Worm (Caenorhabditis elegans): Measurements from ENCODE around the gene vps-52.

Gene vps-52

ce11 chrX:7568684-7569289 lies 3.7 kb downstream of the vps-52 start:
- TF ChIP-seq nhr-19 (GFP tag; conservative IDR thresholded peaks at IDR 0.05) (peak; percentile 49), unc-30 (tag; optimal IDR thresholded peaks at IDR 0.05) (no peak), C04F5.9 (tag; optimal IDR thresholded peaks at IDR 0.05) (no peak), lin-14 (GFP tag; optimal IDR thresholded peaks at IDR 0.05) (peak; percentile 61), nhr-20 (tag; optimal IDR thresholded peaks at IDR 0.05) (peak; percentile 64), isw-1 (GFP tag; IDR thresholded peaks at IDR 0.05) (no peak), aly-2 (tag; optimal IDR thresholded peaks at IDR 0.05) (no peak), hpl-2 (GFP tag; optimal IDR thresholded peaks at IDR 0.05) (no peak), alr-1 (tag; optimal IDR thresholded peaks at IDR 0.05; ENCODE audit: borderline replicate concordance) (no peak), nhr-237 (tag; optimal IDR thresholded peaks at IDR 0.05) (no peak), egl-13 (tag; optimal IDR thresholded peaks at IDR 0.05) (no peak), zip-4 (GFP tag; optimal IDR thresholded peaks at IDR 0.05) (no peak), lsy-2 (tag; optimal IDR thresholded peaks at IDR 0.05) (no peak), tbx-2 (tag; optimal IDR thresholded peaks at IDR 0.05) (peak; percentile 5), ceh-90 (tag; optimal IDR thresholded peaks at IDR 0.05) (no peak), elt-3 (tag; optimal IDR thresholded peaks at IDR 0.05) (peak in 3 of 6 experiments; percentile 46 to 57 (median 55)), mep-1 (tag; optimal IDR thresholded peaks at IDR 0.05) (no peak), pag-3 (tag; optimal IDR thresholded peaks at IDR 0.05; ENCODE audit: borderline replicate concordance, insufficient read depth) (no peak), sptf-1 (tag; optimal IDR thresholded peaks at IDR 0.05) (no peak), blmp-1 (tag; optimal IDR thresholded peaks at IDR 0.05) (peak; percentile 24), irx-1 (tag; optimal IDR thresholded peaks at IDR 0.05) (no peak), C16A3.4 (tag; optimal IDR thresholded peaks at IDR 0.05) (no peak), nhr-90 (tag; optimal IDR thresholded peaks at IDR 0.05; ENCODE audit: poor library complexity) (peak; percentile 44), ztf-4 (tag; optimal IDR thresholded peaks at IDR 0.05) (no peak), snu-23 (GFP tag; optimal IDR thresholded peaks at IDR 0.05) (peak; percentile 36), ceh-8 (GFP tag; optimal IDR thresholded peaks at IDR 0.05) (no peak), hlh-4 (tag; optimal IDR thresholded peaks at IDR 0.05) (no peak), vab-15 (tag; optimal IDR thresholded peaks at IDR 0.05) (no peak), efl-1 (optimal IDR thresholded peaks at IDR 0.05) (no peak), efl-1 (GFP tag; optimal IDR thresholded peaks at IDR 0.05 in 1 of 2) (peak in 1 of 2 experiments; percentile 50), nhr-11 (tag; optimal IDR thresholded peaks at IDR 0.05) (no peak), lin-39 (tag; optimal IDR thresholded peaks at IDR 0.05) (no peak), mdl-1 (tag; optimal IDR thresholded peaks at IDR 0.05) (no peak), unc-86 (tag; optimal IDR thresholded peaks at IDR 0.05) (no peak), unc-98 (GFP tag; IDR thresholded peaks at IDR 0.05) (no peak), snpc-4 (tag; optimal IDR thresholded peaks at IDR 0.05) (no peak), nhr-77 (tag; optimal IDR thresholded peaks at IDR 0.05) (no peak), zag-1 (tag; optimal IDR thresholded peaks at IDR 0.05) (no peak), skn-1 (tag; optimal IDR thresholded peaks at IDR 0.05) (no peak), ztf-11 (tag; optimal IDR thresholded peaks at IDR 0.05) (no peak), pax-3 (tag; optimal IDR thresholded peaks at IDR 0.05) (no peak), grh-1 (GFP tag; IDR thresholded peaks at IDR 0.05) (peak; percentile 66), hlh-17 (GFP tag; optimal IDR thresholded peaks at IDR 0.05; ENCODE audit: borderline replicate concordance) (no peak), elt-2 (tag; optimal IDR thresholded peaks at IDR 0.05) (no peak), Y116A8C.19 (tag; optimal IDR thresholded peaks at IDR 0.05; ENCODE audit: borderline replicate concordance) (no peak), dsc-1 (tag; optimal IDR thresholded peaks at IDR 0.05) (no peak), nhr-85 (tag) (peak; percentile 68), nhr-47 (tag; optimal IDR thresholded peaks at IDR 0.05) (peak; percentile 5), sup-37 (GFP tag; optimal IDR thresholded peaks at IDR 0.05) (no peak), nhr-71 (tag; optimal IDR thresholded peaks at IDR 0.05) (peak; percentile 61), unc-130 (tag; optimal IDR thresholded peaks at IDR 0.05) (no peak), aha-1 (tag; optimal IDR thresholded peaks at IDR 0.05) (no peak), lin-35 (GFP tag; optimal IDR thresholded peaks at IDR 0.05) (no peak)
